Worm (Caenorhabditis elegans) whole organism, mixed stage, embryonic: ENCODE measurements around the gene srbc-70.

Experiments used
- elt-3 ChIP-seq: fragments of 150-350 bp; optimal IDR thresholded peaks from 2 replicates; lab custom pipeline; 2014; ENCODE audit warnings: missing biosample characterization, missing genetic modification characterization
- lin-13 ChIP-seq: fragments of 150-350 bp; optimal IDR thresholded peaks from 2 replicates; lab custom pipeline; 2014; ENCODE audit warnings: missing biosample characterization, missing genetic modification characterization
- lsy-2 ChIP-seq: fragments of 150-350 bp; optimal IDR thresholded peaks from 2 replicates; lab custom pipeline; 2014; ENCODE audit warnings: missing biosample characterization, missing genetic modification characterization
- nhr-237 ChIP-seq: fragments of 150-350 bp; optimal IDR thresholded peaks from 2 replicates; lab custom pipeline; 2014; ENCODE audit warnings: missing biosample characterization, missing genetic modification characterization
- nhr-28 ChIP-seq: fragments of 150-350 bp; optimal IDR thresholded peaks from 2 replicates; lab custom pipeline; 2014; ENCODE audit warnings: missing biosample characterization, missing genetic modification characterization
- unc-62 ChIP-seq: fragments of 150-350 bp; optimal IDR thresholded peaks from 2 replicates; lab custom pipeline; 2014; ENCODE audit warnings: missing biosample characterization, missing genetic modification reagents, missing genetic modification characterization

DNA sequence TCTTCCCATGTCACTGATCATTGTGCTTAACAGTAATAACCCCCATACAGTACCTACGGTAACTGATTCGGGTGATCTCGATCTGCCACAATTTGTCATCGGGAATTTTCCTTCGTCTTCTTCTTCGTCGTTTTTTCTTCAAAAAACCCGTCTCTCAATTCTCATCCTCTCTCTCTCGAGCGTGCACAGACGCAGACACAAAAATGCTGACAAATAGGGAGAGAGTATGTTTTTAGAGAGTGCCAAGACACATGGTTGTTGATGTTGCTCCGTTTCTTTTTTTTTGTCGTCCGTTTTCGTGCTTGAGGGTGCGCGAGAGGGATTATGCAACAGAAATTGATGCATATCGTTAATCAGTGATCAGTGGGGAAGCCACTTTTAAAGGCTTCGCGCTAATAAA, 12.5 kb downstream of the srbc-70 start:
- TF ChIP-seq unc-62 (GFP tag; lab: Kevin White, UChicago), result peak; percentile 70
- peak; percentile 68 for TF ChIP-seq nhr-237 (tag; lab: Kevin White, UChicago)
- no peak for TF ChIP-seq lin-13
- TF ChIP-seq elt-3 (tag; lab: Kevin White, UChicago), result no peak
- no peak for TF ChIP-seq nhr-28 (tag; lab: Kevin White, UChicago)
- no peak for TF ChIP-seq lsy-2 (tag; lab: Kevin White, UChicago)
